Fruit fly (Drosophila melanogaster) whole organism, prepupa: ENCODE results near the gene elg1.
A peak's percentile ranks its signal among the peaks of the same experiment; 100 is the strongest.

Experiments
- CG3919 ChIP-seq: fragments of 200-800 bp; sonication (Bioruptor generic); optimal IDR thresholded peaks from 3 replicates; lab custom pipeline; 2016; ENCODE audit warnings: missing biosample characterization, missing genetic modification characterization
- CG6163 ChIP-seq: fragments of 200-800 bp; sonication (Bioruptor generic); IDR thresholded peaks from 3 replicates; pipeline ENCODE4 v1.3.6; 2022; ENCODE audit warnings: missing biosample characterization, missing genetic modification characterization
- CG6854 ChIP-seq: fragments of 200-800 bp; sonication (Bioruptor generic); optimal IDR thresholded peaks from 2 replicates; lab custom pipeline; 2017; ENCODE audit warnings: missing biosample characterization, mild to moderate bottlenecking, missing genetic modification characterization
- Eip75B ChIP-seq: fragments of 200-800 bp; sonication (Bioruptor generic); optimal IDR thresholded peaks from 3 replicates; lab custom pipeline; 2016; ENCODE audit warnings: missing biosample characterization, missing genetic modification characterization
- Hr39 ChIP-seq: fragments of 200-800 bp; sonication (Bioruptor generic); optimal IDR thresholded peaks from 2 replicates; lab custom pipeline; 2016; ENCODE audit warnings: missing biosample characterization, missing genetic modification characterization
- acj6 ChIP-seq: fragments of 200-800 bp; sonication (Bioruptor generic); optimal IDR thresholded peaks from 3 replicates; lab custom pipeline; 2016; ENCODE audit warnings: missing biosample characterization, missing genetic modification characterization
- cyc ChIP-seq: fragments of 200-800 bp; sonication (Bioruptor generic); optimal IDR thresholded peaks from 3 replicates; lab custom pipeline; 2016; ENCODE audit warnings: missing biosample characterization, missing genetic modification characterization
- esn ChIP-seq: fragments of 200-800 bp; sonication (Bioruptor generic); optimal IDR thresholded peaks from 2 replicates; lab custom pipeline; 2016; ENCODE audit warnings: missing biosample characterization, mild to moderate bottlenecking, missing genetic modification characterization, moderate library complexity
- net ChIP-seq: fragments of 200-800 bp; sonication (Bioruptor generic); optimal IDR thresholded peaks from 3 replicates; lab custom pipeline; 2016; ENCODE audit warnings: missing biosample characterization, missing genetic modification characterization

dm6 chr3L:16128481-16128972 is 3.3 kb upstream of the elg1 start, which contains the start of gene Pgm1:
- TF ChIP-seq net (GFP tag; lab: Kevin White, UChicago) = no peak
- TF ChIP-seq acj6 = peak; percentile 92
- TF ChIP-seq esn = peak; percentile 96
- peak; percentile 93 for TF ChIP-seq Eip75B
- peak; percentile 94 for TF ChIP-seq cyc (GFP tag; lab: Kevin White, UChicago)
- TF ChIP-seq CG3919 (GFP tag; lab: Kevin White, UChicago) = peak; percentile 95
- no peak; the same call in 1 of the 3 replicates for TF ChIP-seq CG6163 (GFP tag; lab: Robert Waterston, UW)
- TF ChIP-seq CG6854 (GFP tag; lab: Kevin White, UChicago) = peak; percentile 87
- peak; percentile 94 for TF ChIP-seq Hr39
